Worm (Caenorhabditis elegans): ENCODE results near the gene srd-69.

DNA sequence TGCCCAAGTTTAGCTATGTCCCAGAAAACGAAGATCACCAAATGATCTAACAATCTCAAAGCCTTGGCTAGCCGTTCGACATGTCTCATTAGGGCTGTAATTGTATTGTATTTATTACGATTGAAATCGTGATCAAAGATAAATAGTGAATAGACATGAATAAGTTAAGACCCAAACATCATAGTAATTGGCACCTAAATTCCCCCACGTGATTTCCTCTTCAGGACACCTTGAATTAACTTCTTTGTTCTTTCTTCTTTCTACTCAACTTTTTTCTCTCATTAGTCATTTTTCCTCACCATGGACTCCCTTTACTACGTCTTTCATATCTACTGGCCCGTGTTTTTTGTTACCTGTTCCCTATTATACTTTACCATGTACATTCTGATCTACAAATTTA, at the start of gene srd-69:
- TF ChIP-seq daf-12 (tag; optimal IDR thresholded peaks at IDR 0.05) (no peak), Y5F2A.4 (GFP tag; optimal IDR thresholded peaks at IDR 0.05) (no peak), lin-39 (tag; optimal IDR thresholded peaks at IDR 0.05) (no peak), nhr-11 (tag; optimal IDR thresholded peaks at IDR 0.05) (no peak), mxl-3 (GFP tag; optimal IDR thresholded peaks at IDR 0.05) (no peak), skn-1 (tag; optimal IDR thresholded peaks at IDR 0.05) (no peak)
